Fruit fly (Drosophila melanogaster): ENCODE measurements around the gene unc80.

Gene unc80

DNA sequence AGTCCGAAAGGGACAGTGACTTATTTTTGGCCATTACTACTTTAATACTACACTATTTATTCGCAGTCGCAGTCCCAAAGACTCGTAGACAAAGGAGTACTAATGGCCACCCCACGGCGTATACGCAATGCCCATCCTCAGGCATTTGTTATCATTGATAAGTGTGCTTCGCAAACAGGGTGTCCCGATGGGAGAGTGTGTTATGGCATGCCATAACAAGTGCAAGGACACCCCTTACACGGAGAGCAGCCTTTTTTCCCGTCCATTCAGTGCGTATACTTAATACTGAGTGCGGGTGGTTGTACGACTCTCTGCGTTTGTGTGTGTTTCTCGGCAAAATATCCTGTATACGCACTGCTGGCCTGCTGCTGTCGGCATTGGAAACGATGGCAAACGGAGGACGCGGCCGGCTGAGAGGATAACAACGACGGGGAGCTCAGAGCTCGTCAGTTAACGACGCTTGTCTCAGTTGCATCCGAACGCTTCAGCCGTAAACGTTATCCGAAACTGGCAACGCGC is at the start of gene unc80:
Gene unc80, plus strand, starts transcription at position 469 of the 519 bp plus-strand sequence.
- no peak for TF ChIP-seq psq (optimal IDR thresholded peaks at IDR 0.05)
- TF ChIP-seq usp (GFP tag; optimal IDR thresholded peaks at IDR 0.05): no peak
- no peak for TF ChIP-seq EcR (GFP tag; optimal IDR thresholded peaks at IDR 0.05)
- TF ChIP-seq CG8478 (optimal IDR thresholded peaks at IDR 0.05): no peak
- TF ChIP-seq pan (optimal IDR thresholded peaks at IDR 0.05): no peak
- TF ChIP-seq Dll (optimal IDR thresholded peaks at IDR 0.05): no peak

DNA sequence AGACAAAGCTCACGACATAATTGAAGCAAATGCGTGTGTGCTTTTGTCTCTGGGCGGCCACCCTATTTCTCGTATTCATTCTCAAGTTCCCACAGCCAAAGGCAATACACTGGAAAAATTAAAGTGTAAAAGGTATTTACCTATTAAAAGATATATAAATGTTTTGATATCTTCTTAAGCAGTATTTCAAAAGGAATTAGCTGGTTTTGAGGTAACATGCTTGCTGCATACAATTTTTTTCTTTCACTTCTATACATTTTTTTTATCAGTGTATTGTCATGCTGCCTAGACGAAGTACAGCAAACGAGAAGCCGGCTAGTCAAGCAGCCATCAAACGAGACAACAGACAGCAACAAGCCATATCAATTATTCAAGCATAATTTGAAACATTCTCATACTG is 48.4 kb upstream of the unc80 start:
- TF ChIP-seq usp (GFP tag; optimal IDR thresholded peaks at IDR 0.05) (no peak), psq (optimal IDR thresholded peaks at IDR 0.05) (no peak), pan (optimal IDR thresholded peaks at IDR 0.05) (no peak), EcR (GFP tag; optimal IDR thresholded peaks at IDR 0.05) (no peak), Dll (optimal IDR thresholded peaks at IDR 0.05) (no peak), CG8478 (optimal IDR thresholded peaks at IDR 0.05) (no peak)

- no peak for TF ChIP-seq Dll (optimal IDR thresholded peaks at IDR 0.05)
- no peak for TF ChIP-seq psq (optimal IDR thresholded peaks at IDR 0.05)
- TF ChIP-seq usp (GFP tag; optimal IDR thresholded peaks at IDR 0.05): no peak
- no peak for TF ChIP-seq pan (optimal IDR thresholded peaks at IDR 0.05)
- no peak for TF ChIP-seq EcR (GFP tag; optimal IDR thresholded peaks at IDR 0.05)
- TF ChIP-seq CG8478 (optimal IDR thresholded peaks at IDR 0.05): no peak
Observed at dm6 chr3R:27616493-27616892, 45.7 kb upstream of the unc80 start.

DNA sequence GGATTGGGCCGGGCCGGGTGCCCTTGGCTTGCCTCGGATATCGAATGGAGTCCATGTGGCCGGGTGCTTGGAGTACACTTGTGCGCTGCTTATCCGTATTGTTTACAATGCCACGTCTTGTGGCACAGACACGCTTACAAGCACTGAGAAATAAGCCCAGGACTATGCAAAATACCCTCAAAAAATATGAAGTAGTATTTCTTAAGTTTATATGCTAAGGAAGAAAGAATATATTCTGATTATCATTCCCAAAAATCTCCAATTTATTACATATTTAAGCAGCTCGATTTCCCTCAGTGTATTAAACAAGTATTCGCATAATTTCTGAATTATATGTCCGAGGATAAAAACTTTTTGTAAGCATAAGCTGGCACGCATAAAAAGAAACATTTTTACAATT is 40.4 kb upstream of the unc80 start:
- TF ChIP-seq usp (GFP tag; optimal IDR thresholded peaks at IDR 0.05) (no peak), EcR (GFP tag; optimal IDR thresholded peaks at IDR 0.05) (no peak), Dll (optimal IDR thresholded peaks at IDR 0.05) (no peak), pan (optimal IDR thresholded peaks at IDR 0.05) (no peak), CG8478 (optimal IDR thresholded peaks at IDR 0.05) (no peak), psq (optimal IDR thresholded peaks at IDR 0.05) (no peak)

DNA sequence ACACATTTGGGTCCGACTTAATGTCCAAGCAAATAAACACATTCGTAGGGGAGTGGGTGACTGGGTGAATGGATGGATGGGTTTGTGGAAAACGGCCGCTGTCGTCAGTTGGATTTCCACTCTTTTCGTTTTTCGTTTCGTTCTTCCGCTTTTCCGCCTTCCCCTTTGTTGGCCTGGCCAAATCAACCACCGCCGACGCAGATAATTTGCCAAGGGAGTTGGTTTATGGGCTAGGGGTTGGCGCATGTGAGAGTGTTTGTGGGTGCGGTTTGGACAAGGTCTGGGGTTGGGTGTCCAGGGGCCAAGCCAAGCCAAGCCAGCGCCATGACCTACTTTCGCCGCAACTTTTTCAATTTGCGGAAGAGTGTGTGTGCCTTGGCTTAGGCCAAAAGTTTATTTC is 39.2 kb upstream of the unc80 start:
- TF ChIP-seq psq (optimal IDR thresholded peaks at IDR 0.05) (no peak), pan (optimal IDR thresholded peaks at IDR 0.05) (no peak)

DNA sequence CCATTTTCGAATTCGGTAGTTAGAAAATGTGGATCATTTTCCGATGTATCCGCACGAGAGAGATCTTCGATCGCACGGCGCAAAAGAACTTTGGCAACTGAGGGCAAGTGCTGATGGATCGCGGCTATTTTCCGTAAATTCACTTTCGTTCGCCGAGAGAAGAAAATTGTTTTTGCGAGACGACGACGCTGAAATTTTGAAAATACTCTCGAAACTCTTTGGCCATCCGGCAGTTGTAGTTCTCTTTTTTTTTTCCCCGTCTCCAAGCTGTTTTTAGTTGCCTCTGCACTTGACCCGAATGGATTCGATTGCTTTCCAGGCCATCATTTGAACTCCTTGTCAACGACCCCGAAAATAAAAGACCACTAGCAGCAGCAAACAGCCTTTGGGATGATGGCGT is 36.3 kb upstream of the unc80 start, which contains the start of gene CG5612:
Gene CG5612, minus strand, starts transcription at position 101 of the 400 bp plus-strand sequence.
- TF ChIP-seq CG8478 (optimal IDR thresholded peaks at IDR 0.05) (no peak), pan (optimal IDR thresholded peaks at IDR 0.05) (no peak), EcR (GFP tag; optimal IDR thresholded peaks at IDR 0.05) (no peak), Dll (optimal IDR thresholded peaks at IDR 0.05) (no peak)

DNA sequence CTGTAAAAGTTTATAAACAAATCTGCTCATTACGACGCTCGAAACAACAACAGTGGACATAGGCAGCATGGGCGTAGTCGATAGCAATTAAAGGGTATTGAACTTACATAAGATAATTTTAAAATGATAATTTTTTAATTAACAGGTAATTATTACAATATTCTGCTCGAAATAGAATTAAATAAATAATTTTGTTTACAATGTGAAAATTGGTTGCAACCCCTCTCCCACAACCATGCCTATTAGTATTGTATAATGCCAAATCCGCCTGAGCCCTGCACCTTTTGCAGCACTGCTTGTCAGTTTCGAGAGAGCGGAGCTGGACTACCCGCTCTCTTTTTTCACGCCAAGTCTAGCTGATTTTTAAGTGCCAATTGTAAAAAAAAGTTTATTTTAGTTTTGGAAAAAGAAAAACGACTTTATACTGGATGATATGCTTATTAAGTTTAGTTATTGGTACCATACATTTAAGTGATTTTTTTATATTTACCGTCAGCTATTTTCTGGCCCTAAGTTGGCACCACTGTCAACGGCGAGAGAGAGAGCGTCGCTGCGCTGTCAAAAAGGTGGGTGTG is 26.1 kb upstream of the unc80 start, which contains the start of the genes CG5611 and Mtl:
Gene CG5611, minus strand, starts transcription at position 51 of the 575 bp plus-strand sequence.
Gene Mtl, plus strand, starts transcription at position 403 of the 575 bp plus-strand sequence.
- TF ChIP-seq usp (GFP tag; optimal IDR thresholded peaks at IDR 0.05) (no peak), Dll (optimal IDR thresholded peaks at IDR 0.05) (no peak), psq (optimal IDR thresholded peaks at IDR 0.05) (no peak), CG8478 (optimal IDR thresholded peaks at IDR 0.05) (no peak), EcR (GFP tag; optimal IDR thresholded peaks at IDR 0.05) (no peak), pan (optimal IDR thresholded peaks at IDR 0.05) (no peak)

- TF ChIP-seq pan (optimal IDR thresholded peaks at IDR 0.05) (no peak), EcR (GFP tag; optimal IDR thresholded peaks at IDR 0.05) (no peak), CG8478 (optimal IDR thresholded peaks at IDR 0.05) (no peak), psq (optimal IDR thresholded peaks at IDR 0.05) (no peak), Dll (optimal IDR thresholded peaks at IDR 0.05) (no peak), usp (GFP tag; optimal IDR thresholded peaks at IDR 0.05) (no peak)
Observed at dm6 chr3R:27636720-27637119, 25.5 kb upstream of the unc80 start.

dm6 chr3R:27637264-27637860 is 24.9 kb upstream of the unc80 start:
- TF ChIP-seq usp (GFP tag; optimal IDR thresholded peaks at IDR 0.05): no peak
- no peak for TF ChIP-seq Dll (optimal IDR thresholded peaks at IDR 0.05)
- no peak for TF ChIP-seq pan (optimal IDR thresholded peaks at IDR 0.05)
- TF ChIP-seq EcR (GFP tag; optimal IDR thresholded peaks at IDR 0.05): no peak
- TF ChIP-seq CG8478 (optimal IDR thresholded peaks at IDR 0.05): no peak
- TF ChIP-seq psq (optimal IDR thresholded peaks at IDR 0.05): no peak

DNA sequence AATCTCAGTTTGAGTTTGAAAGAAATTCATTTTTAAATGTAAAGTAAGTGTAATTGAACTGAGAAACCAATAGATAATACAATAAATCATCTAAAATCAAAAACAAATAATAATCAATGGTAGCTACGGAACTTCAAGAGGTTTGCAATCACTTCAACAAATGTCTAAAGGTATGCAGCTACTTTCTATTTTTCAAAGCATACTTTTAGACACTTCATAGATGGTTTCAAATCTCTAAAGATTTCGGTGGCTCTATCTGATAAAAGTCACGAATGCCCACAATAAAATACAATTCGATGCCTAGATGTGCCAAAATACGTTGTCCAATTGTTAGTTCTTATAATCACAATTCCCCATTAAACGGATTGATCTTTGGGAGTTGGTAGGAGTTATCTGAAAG is 19.2 kb upstream of the unc80 start:
- TF ChIP-seq EcR (GFP tag; optimal IDR thresholded peaks at IDR 0.05) (no peak), Dll (optimal IDR thresholded peaks at IDR 0.05) (no peak), usp (GFP tag; optimal IDR thresholded peaks at IDR 0.05) (no peak), CG8478 (optimal IDR thresholded peaks at IDR 0.05) (no peak), pan (optimal IDR thresholded peaks at IDR 0.05) (no peak), psq (optimal IDR thresholded peaks at IDR 0.05) (no peak)

DNA sequence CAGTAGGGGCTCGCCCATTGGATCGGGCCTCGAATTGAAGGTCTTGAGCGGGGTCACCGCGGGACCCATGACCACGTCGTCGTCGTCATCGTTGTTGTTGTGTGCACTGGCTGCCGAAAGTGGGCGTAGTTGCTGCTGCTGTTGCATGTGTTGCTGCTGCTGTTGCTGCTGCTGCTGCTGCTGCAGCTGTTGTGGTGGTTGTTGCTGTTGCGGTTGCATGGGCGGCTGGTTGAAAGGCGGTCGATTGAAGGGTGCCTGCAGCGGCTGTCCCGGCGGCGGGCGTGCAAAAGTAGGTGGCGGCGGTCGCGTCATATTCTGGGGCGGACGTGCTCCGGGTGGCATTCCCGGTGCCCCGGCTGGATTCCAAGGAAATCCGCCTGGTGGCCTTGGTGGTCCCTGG is 14.4 kb upstream of the unc80 start:
- no peak for TF ChIP-seq psq (optimal IDR thresholded peaks at IDR 0.05)
- TF ChIP-seq usp (GFP tag; optimal IDR thresholded peaks at IDR 0.05): no peak
- TF ChIP-seq CG8478 (optimal IDR thresholded peaks at IDR 0.05): no peak
- TF ChIP-seq EcR (GFP tag; optimal IDR thresholded peaks at IDR 0.05): no peak
- TF ChIP-seq pan (optimal IDR thresholded peaks at IDR 0.05): no peak
- no peak for TF ChIP-seq Dll (optimal IDR thresholded peaks at IDR 0.05)

DNA sequence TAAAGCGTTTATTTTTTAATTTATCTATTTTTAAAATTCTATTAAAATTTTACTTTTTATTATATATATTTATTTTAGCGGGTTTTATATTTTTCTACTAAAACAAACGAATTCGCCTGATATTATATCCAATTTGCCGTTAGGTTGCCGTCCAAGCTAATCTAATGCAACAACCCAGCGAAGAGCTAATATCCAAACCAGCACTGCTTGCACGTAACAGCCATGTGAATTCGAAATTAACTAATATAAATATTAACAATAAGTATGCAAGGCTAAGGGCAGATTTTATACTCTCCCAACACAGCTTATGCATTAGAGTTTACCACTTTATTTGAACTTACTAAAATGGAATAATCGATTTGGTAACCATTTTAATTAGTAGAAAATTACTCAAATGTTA is 10.5 kb upstream of the unc80 start:
- no peak for TF ChIP-seq EcR (GFP tag; optimal IDR thresholded peaks at IDR 0.05)
- no peak for TF ChIP-seq pan (optimal IDR thresholded peaks at IDR 0.05)
- no peak for TF ChIP-seq usp (GFP tag; optimal IDR thresholded peaks at IDR 0.05)
- no peak for TF ChIP-seq Dll (optimal IDR thresholded peaks at IDR 0.05)
